Worm (Caenorhabditis elegans): ENCODE measurements around the gene F38C2.1.

Gene F38C2.1

ce11 chrIV:16247131-16247530 is at the start of gene F38C2.1:
Gene F38C2.1 (plus strand): TSS chrIV:16247431.
- TF ChIP-seq unc-62 (GFP tag; optimal IDR thresholded peaks at IDR 0.05) = no peak

ce11 chrIV:16199831-16200230 is 47.4 kb upstream of the F38C2.1 start:
- no peak for TF ChIP-seq unc-62 (GFP tag; optimal IDR thresholded peaks at IDR 0.05)

DNA sequence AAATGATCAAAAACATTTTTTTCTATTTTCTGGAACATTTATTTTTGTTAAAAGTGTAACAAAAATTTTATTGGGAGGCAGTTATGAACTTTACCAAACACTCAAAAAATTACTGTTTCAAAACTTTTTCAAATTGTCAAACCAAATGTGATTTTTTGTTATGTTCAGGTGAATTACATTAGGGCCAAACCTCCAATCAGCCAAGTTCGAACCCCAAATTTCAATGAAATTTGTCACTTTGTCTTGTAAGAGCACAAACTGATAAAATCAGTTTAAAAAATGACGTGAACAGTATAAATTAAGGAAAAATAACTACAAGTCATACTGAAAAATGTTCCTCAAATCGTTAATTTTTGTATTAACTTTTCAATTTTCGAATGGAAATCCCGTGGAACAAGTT is 45.2 kb upstream of the F38C2.1 start, which contains the start of gene H25K10.1:
TSS of gene H25K10.1 (plus strand) at position 301 of the 400 bp plus-strand sequence.
- TF ChIP-seq unc-62 (GFP tag; optimal IDR thresholded peaks at IDR 0.05) = no peak

- TF ChIP-seq unc-62 (GFP tag; optimal IDR thresholded peaks at IDR 0.05) = no peak
Measured at ce11 chrIV:16203373-16203772, 43.9 kb upstream of the F38C2.1 start.

DNA sequence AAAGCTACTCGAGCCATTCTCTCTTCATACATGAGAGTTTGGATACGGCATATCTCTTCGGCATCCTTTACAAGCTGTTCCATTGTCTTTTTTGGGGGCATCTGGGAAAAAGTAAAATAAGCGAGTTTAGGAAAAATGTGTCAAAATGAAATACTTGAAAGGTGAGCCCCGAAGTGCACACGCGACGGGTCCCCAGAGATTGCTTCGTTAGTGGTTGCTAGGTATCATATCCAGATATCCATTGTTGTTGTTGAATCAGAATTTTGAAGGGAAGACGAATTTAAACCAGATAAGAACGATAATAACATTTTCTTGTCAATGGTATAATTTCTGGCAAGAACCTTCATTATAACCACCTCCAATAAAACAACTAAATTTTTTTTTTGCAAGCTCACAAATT is 36.3 kb upstream of the F38C2.1 start, which contains the start of gene H25K10.2:
TSS of gene H25K10.2 (minus strand) at position 101 of the 400 bp plus-strand sequence.
- no peak for TF ChIP-seq unc-62 (GFP tag; optimal IDR thresholded peaks at IDR 0.05)

- no peak for TF ChIP-seq unc-62 (GFP tag; optimal IDR thresholded peaks at IDR 0.05)
Measured at ce11 chrIV:16216165-16216564, 31.1 kb upstream of the F38C2.1 start.

- no peak for TF ChIP-seq unc-62 (GFP tag; optimal IDR thresholded peaks at IDR 0.05)
Measured at ce11 chrIV:16220688-16221087, 26.5 kb upstream of the F38C2.1 start.

DNA sequence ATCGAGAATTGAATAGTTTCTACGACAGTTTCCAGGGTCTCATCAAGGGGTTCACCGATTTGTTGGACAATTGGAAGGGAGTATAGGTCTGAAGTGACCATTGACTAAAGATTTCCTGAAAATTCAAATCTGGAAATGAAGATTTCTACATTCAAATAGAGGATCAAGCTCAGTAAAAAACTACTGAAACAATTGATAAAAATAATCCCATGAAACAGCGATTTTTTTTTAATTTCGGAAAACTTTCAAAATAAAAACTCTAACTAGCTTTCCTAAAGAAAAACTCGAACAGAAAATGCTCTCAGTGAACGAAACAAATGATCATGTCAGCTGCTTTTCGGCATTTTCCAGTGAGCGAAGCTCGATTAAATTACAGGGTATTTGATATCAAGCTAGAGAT is 25.7 kb upstream of the F38C2.1 start, which contains the start of gene srv-11:
TSS of gene srv-11 (minus strand) at position 101 of the 400 bp plus-strand sequence.
- TF ChIP-seq unc-62 (GFP tag; optimal IDR thresholded peaks at IDR 0.05) = no peak

ce11 chrIV:16225747-16226146 is 21.5 kb upstream of the F38C2.1 start, which contains the start of gene H25K10.4:
Gene H25K10.4 (plus strand): TSS chrIV:16226047.
- TF ChIP-seq unc-62 (GFP tag; optimal IDR thresholded peaks at IDR 0.05) = no peak

- no peak for TF ChIP-seq unc-62 (GFP tag; optimal IDR thresholded peaks at IDR 0.05)
Measured at ce11 chrIV:16230464-16230863, 16.8 kb upstream of the F38C2.1 start.

DNA sequence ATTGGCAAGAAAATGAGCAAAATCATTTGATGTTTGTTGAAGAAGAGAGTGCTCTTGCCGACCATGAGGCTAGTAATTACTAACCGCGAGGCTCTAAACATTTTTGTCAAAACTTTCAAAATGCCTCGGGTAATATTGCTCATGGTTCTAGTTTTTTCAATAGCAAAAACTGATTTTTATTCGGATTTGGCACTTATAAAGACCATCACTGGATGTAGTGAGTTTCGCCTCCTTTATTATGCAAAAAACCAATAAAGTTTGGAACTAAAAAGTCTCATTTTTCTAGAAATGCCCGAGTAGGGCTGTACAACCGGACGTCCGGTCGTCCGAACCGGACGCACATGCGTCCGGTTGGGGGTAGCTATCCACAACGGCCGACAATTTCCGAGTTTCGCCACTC is 14.2 kb upstream of the F38C2.1 start, which contains the start of the genes hpa-1 and irld-39:
TSS of gene hpa-1 (minus strand) at position 101 of the 400 bp plus-strand sequence.
TSS of gene irld-39 (plus strand) at position 121 of the 400 bp plus-strand sequence.
- TF ChIP-seq unc-62 (GFP tag; optimal IDR thresholded peaks at IDR 0.05) = no peak

DNA sequence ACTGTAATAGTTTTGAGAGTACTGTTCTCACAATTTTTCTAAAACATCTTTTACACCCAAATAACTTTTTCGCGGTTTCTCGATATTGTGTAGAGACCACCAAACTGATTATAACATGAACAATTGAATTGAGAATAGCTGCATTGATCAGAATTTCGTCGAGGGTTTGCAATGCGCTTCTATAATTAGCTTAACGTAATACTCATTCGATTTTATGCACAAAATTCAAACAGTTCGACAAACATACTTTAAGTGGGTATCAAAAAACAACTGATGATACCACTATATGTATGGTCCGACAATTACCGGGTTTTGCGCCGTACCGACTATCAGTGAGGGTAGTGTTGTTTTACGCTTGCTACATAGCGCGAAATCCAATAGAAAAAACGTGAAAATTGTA is 10.4 kb upstream of the F38C2.1 start:
- no peak for TF ChIP-seq unc-62 (GFP tag; optimal IDR thresholded peaks at IDR 0.05)

DNA sequence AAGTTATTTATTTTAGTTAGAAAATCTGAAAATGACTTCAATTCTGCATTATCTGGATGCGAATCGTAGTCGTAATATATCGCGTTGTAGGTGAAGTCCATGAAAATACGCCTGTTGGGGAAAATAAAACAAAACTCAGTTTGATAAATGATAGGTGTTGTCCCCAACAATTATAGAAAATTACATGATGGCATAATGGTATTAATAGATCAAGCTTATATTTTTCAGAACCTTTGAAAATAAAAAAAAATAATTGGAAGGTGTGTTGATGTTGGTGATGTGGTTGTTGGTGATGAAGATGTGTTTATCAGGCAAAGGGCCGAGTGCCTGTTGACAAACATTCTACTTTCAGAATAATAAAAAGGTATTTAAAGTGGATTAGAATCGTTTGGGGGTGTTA is 8.7 kb upstream of the F38C2.1 start, which contains the start of gene srw-61:
TSS of gene srw-61 (minus strand) at position 101 of the 400 bp plus-strand sequence.
- no peak for TF ChIP-seq unc-62 (GFP tag; optimal IDR thresholded peaks at IDR 0.05)

ce11 chrIV:16254464-16254863 is 7.2 kb downstream of the F38C2.1 start, which contains the start of gene hlh-17:
Gene hlh-17 (plus strand): TSS chrIV:16254764.
- TF ChIP-seq unc-62 (GFP tag; optimal IDR thresholded peaks at IDR 0.05) = no peak

ce11 chrIV:16257330-16257729 is 10.1 kb downstream of the F38C2.1 start, which contains the start of gene hlh-31:
Gene hlh-31 (plus strand): TSS chrIV:16257630.
- TF ChIP-seq unc-62 (GFP tag; optimal IDR thresholded peaks at IDR 0.05) = no peak

ce11 chrIV:16270955-16271354 is 23.7 kb downstream of the F38C2.1 start, which contains the start of gene F38C2.4:
Gene F38C2.4 (plus strand): TSS chrIV:16271255.
- TF ChIP-seq unc-62 (GFP tag; optimal IDR thresholded peaks at IDR 0.05) = no peak

DNA sequence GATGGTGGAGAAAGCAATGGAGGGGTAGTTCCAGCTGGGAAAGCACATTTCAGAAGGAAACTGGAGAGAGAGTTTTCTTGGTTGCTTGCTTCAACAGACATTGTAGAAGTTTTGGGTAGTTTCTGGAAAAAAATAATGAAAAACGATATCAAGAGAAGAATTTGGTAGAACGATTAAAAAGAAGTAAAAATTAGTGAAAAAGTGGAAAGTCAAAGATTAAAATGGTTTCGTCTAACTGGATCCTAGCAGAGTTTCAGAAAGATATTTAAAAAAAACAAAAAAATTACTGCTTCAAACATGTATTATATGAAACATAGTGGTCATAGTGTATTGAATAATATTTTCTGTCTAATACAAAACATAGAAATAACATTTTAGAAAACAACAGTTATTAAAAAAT is 30.1 kb downstream of the F38C2.1 start, which contains the start of gene F38C2.7:
TSS of gene F38C2.7 (minus strand) at position 101 of the 400 bp plus-strand sequence.
- TF ChIP-seq unc-62 (GFP tag; optimal IDR thresholded peaks at IDR 0.05) = no peak

Measured in whole organism, dauer.